Fruit fly (Drosophila melanogaster) whole organism, pupa: Measurements from ENCODE around the gene rgn.

Source experiments
- CG15710 ChIP-seq: fragments of 200-800 bp; sonication (Bioruptor generic); optimal IDR thresholded peaks from 2 replicates; lab custom pipeline; 2018; ENCODE audit warnings: missing biosample characterization, mild to moderate bottlenecking, missing genetic modification characterization, moderate library complexity
- Pif1B ChIP-seq: fragments of 200-800 bp; sonication (Bioruptor generic); optimal IDR thresholded peaks from 3 replicates; lab custom pipeline; 2016; ENCODE audit warnings: missing biosample characterization, missing genetic modification characterization
- Snoo ChIP-seq: fragments of 200-800 bp; sonication (Bioruptor generic); optimal IDR thresholded peaks from 3 replicates; lab custom pipeline; 2017; ENCODE audit warnings: missing biosample characterization, mild to moderate bottlenecking, missing genetic modification characterization, inconsistent platforms
- fd96Ca ChIP-seq: fragments of 200-800 bp; sonication (Bioruptor generic); IDR thresholded peaks from 3 replicates; pipeline ENCODE4 v1.3.6; 2022; ENCODE audit warnings: missing biosample characterization, missing genetic modification characterization
- gl ChIP-seq: fragments of 200-800 bp; sonication (Bioruptor generic); optimal IDR thresholded peaks from 2 replicates; lab custom pipeline; 2018; ENCODE audit warnings: missing biosample characterization, mild to moderate bottlenecking, missing genetic modification characterization

- TF ChIP-seq CG15710 (tag; lab: Kevin White, UChicago) (no peak), gl (tag; lab: Kevin White, UChicago) (no peak), fd96Ca (GFP tag; lab: Robert Waterston, UW) (no peak), Snoo (tag; lab: Kevin White, UChicago) (no peak), Pif1B (GFP tag; lab: Kevin White, UChicago) (no peak)
Measured at dm6 chr3L:21389758-21390157, 7.5 kb downstream of the rgn start.
